Fruit fly (Drosophila melanogaster) Kc167 (cell line): ENCODE data around the gene CG14708.

ENCODE experiments used
- Sin3A ChIP-seq: fragments of >200 bp; optimal IDR thresholded peaks from 2 replicates; lab custom pipeline; 2018; ENCODE audit warnings: missing external identifiers
- insv ChIP-seq: fragments of >200 bp; optimal IDR thresholded peaks from 3 replicates; lab custom pipeline; 2018; ENCODE audit warnings: missing external identifiers
- psq ChIP-seq: fragments of >200 bp; optimal IDR thresholded peaks from 2 replicates; lab custom pipeline; 2017; ENCODE audit warnings: missing external identifiers
- ttk ChIP-seq: sonication (Bioruptor generic); optimal IDR thresholded peaks from 2 replicates; lab custom pipeline; 2017; ENCODE audit warnings: missing external identifiers

DNA sequence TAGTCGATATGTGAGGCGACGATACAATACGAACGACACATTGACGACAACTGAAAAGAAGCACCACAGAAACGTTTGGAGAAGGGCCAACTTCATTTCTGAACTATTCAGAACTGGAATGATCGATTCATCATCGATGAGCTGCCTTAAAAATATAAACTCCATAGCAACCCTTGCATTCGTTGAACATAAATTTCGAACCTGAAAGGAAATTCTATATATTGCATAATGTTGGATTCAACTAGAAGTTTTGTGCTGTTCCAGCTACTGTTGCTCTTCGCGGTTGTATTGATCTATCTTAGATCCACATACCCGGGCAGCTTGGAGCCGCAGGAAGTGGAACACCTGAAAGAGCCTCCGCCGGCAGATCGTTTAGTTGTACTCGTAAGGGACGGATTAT is 24.7 kb downstream of the CG14708 start, which contains the start of the genes CG6790 and CG5342:
- TF ChIP-seq psq: no peak
- no peak for TF ChIP-seq insv
- no peak for TF ChIP-seq Sin3A (lab: Kevin White, UChicago)
- no peak for TF ChIP-seq ttk (lab: Kevin White, UChicago)
